Worm (Caenorhabditis elegans) whole organism, L1 larva: ENCODE measurements around the gene csn-6.

ENCODE experiments used
- lsy-2 ChIP-seq, 2 experiments: fragments of 150-350 bp; optimal IDR thresholded peaks; 2 replicates each; lab custom pipeline; 2014; ENCODE audit warnings: missing biosample characterization in 2 of 2, missing genetic modification characterization in 2 of 2
- nhr-84 ChIP-seq: sonication (generic microtip); optimal IDR thresholded peaks from 2 replicates; lab custom pipeline; 2017; ENCODE audit warnings: missing biosample characterization, missing genetic modification characterization

ce11 chrIV:13342555-13342954 lies 41.9 kb downstream of the csn-6 start, which contains the start of gene W02A2.5:
- no peak for TF ChIP-seq lsy-2 (tag; optimal IDR thresholded peaks at IDR 0.05; lab: Kevin White, UChicago)
- no peak for TF ChIP-seq nhr-84 (tag; lab: Kevin White, UChicago)
